Worm (Caenorhabditis elegans) whole organism, L1 larva: ENCODE results near the gene srd-15.

Source experiments
- Y116A8C.19 ChIP-seq: sonication (generic microtip); optimal IDR thresholded peaks from 2 replicates; lab custom pipeline; 2016; ENCODE audit warnings: missing compliant biosample characterization, missing genetic modification characterization, borderline replicate concordance
- ceh-82 ChIP-seq, 3 experiments: fragments of 150-350 bp in 1 of 3; sonication (generic microtip) in 2 of 3; optimal IDR thresholded peaks; 2 replicates each; lab custom pipeline; 2014 to 2017; ENCODE audit warnings: missing biosample characterization in 3 of 3, missing genetic modification characterization in 3 of 3
- dsc-1 ChIP-seq: sonication (generic microtip); optimal IDR thresholded peaks from 2 replicates; lab custom pipeline; 2016; ENCODE audit warnings: mild to moderate bottlenecking, missing genetic modification characterization, missing compliant biosample characterization
- hlh-17 ChIP-seq: fragments of 200-800 bp; sonication (Bioruptor generic); optimal IDR thresholded peaks from 2 replicates; lab custom pipeline; 2018; ENCODE audit warnings: missing genetic modification characterization, mild to moderate bottlenecking, missing compliant biosample characterization, moderate library complexity, borderline replicate concordance
- lin-15B ChIP-seq: fragments of 150-350 bp; sonication (generic microtip); optimal IDR thresholded peaks from 3 replicates; lab custom pipeline; 2014; ENCODE audit warnings: missing biosample characterization, missing genetic modification characterization
- mdl-1 ChIP-seq, 2 experiments: fragments of 150-350 bp; optimal IDR thresholded peaks; 2 replicates each; lab custom pipeline; 2014 to 2017; ENCODE audit warnings: missing biosample characterization in 2 of 2, missing genetic modification characterization in 2 of 2, inconsistent platforms in 1 of 2
- nhr-11 ChIP-seq: fragments of 150-350 bp; optimal IDR thresholded peaks from 2 replicates; lab custom pipeline; 2014; ENCODE audit warnings: missing biosample characterization, missing genetic modification characterization
- pag-3 ChIP-seq: sonication (generic microtip); optimal IDR thresholded peaks from 2 replicates; lab custom pipeline; 2017; ENCODE audit warnings: missing genetic modification characterization, mild to moderate bottlenecking, missing compliant biosample characterization, antibody characterized with exemption, borderline replicate concordance; ENCODE audit not compliant: insufficient read depth
- sptf-1 ChIP-seq: fragments of 150-350 bp; optimal IDR thresholded peaks from 2 replicates; lab custom pipeline; 2014; ENCODE audit warnings: missing biosample characterization, missing genetic modification characterization
- zag-1 ChIP-seq: fragments of 150-350 bp; optimal IDR thresholded peaks from 2 replicates; lab custom pipeline; 2014; ENCODE audit warnings: missing biosample characterization, missing genetic modification characterization

DNA sequence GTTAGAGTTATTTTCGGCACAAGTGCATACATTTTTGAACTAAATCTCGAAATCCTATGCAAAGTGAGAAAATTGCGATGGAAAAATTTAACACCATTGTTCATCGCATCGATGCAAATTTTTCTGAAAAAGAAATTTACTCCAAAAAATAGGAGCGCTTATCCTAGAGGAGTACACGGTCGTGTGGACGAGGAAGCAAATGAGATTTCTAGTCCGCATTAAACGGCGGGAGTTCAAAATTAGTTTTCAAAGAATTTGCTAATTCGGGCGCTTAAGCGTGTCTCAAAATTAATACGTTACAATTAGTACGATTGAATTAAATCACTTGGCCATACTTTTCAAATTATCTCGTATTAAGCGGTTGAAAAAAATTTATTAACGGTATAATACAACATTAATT lies 11.6 kb upstream of the srd-15 start, which contains the start of gene lrpr-1:
- TF ChIP-seq pag-3 (tag; lab: Kevin White, UChicago) (no peak), sptf-1 (tag; lab: Kevin White, UChicago) (no peak), Y116A8C.19 (peak; percentile 96), lin-15B (peak; percentile 56), dsc-1 (tag; lab: Kevin White, UChicago) (peak; percentile 98), zag-1 (tag; lab: Kevin White, UChicago) (no peak), mdl-1 (tag; optimal IDR thresholded peaks at IDR 0.05; lab: Kevin White, UChicago) (peak in 1 of 2 experiments; percentile 68), hlh-17 (GFP tag; lab: Kevin White, UChicago) (peak; percentile 71), ceh-82 (tag; optimal IDR thresholded peaks at IDR 0.05; lab: Kevin White, UChicago) (peak; percentile 71 to 82 (median 78)), nhr-11 (peak; percentile 71)
